Worm (Caenorhabditis elegans) whole organism, late embryonic: Measurements from ENCODE around the gene C35D10.5.

Experiments used
- F13H6.1 ChIP-seq: sonication (generic microtip); optimal IDR thresholded peaks from 2 replicates; lab custom pipeline; 2016; ENCODE audit warnings: missing genetic modification characterization, missing compliant biosample characterization
- K09A11.1 ChIP-seq: sonication (generic microtip); optimal IDR thresholded peaks from 2 replicates; lab custom pipeline; 2017; ENCODE audit warnings: antibody characterized with exemption, mild to moderate bottlenecking, missing genetic modification characterization, missing compliant biosample characterization; ENCODE audit not compliant: insufficient read depth
- T23F11.4 ChIP-seq: fragments of 200-800 bp; sonication (Bioruptor generic); optimal IDR thresholded peaks from 2 replicates; lab custom pipeline; 2018; ENCODE audit warnings: mild to moderate bottlenecking, missing genetic modification characterization, missing compliant biosample characterization
- ahr-1 ChIP-seq: sonication (generic microtip); optimal IDR thresholded peaks from 2 replicates; lab custom pipeline; 2016; ENCODE audit warnings: missing genetic modification characterization, missing compliant biosample characterization
- ceh-14 ChIP-seq: sonication (generic microtip); optimal IDR thresholded peaks from 2 replicates; lab custom pipeline; 2016; ENCODE audit warnings: missing genotype, missing genetic modification characterization, missing compliant biosample characterization
- ceh-2 ChIP-seq: sonication (generic microtip); optimal IDR thresholded peaks from 2 replicates; lab custom pipeline; 2016; ENCODE audit warnings: missing genotype, missing genetic modification characterization, missing compliant biosample characterization
- ceh-22 ChIP-seq: sonication (generic microtip); optimal IDR thresholded peaks from 2 replicates; lab custom pipeline; 2017; ENCODE audit warnings: missing biosample characterization, missing genetic modification characterization
- ceh-24 ChIP-seq: sonication (generic microtip); optimal IDR thresholded peaks from 2 replicates; lab custom pipeline; 2016; ENCODE audit warnings: mild to moderate bottlenecking, missing genetic modification characterization, missing compliant biosample characterization
- ceh-30 ChIP-seq: fragments of 150-350 bp; optimal IDR thresholded peaks from 2 replicates; lab custom pipeline; 2014; ENCODE audit warnings: missing biosample characterization, missing genetic modification characterization
- ceh-31 ChIP-seq: sonication (generic microtip); optimal IDR thresholded peaks from 2 replicates; lab custom pipeline; 2016; ENCODE audit warnings: missing genetic modification characterization, missing compliant biosample characterization
- ceh-48 ChIP-seq: sonication (generic microtip); optimal IDR thresholded peaks from 2 replicates; lab custom pipeline; 2016; ENCODE audit warnings: missing genetic modification characterization, inconsistent platforms, missing compliant biosample characterization
- elt-4 ChIP-seq: sonication (generic microtip); optimal IDR thresholded peaks from 2 replicates; lab custom pipeline; 2016; ENCODE audit warnings: missing genetic modification characterization, missing compliant biosample characterization
- eyg-1 ChIP-seq: sonication (generic microtip); optimal IDR thresholded peaks from 2 replicates; lab custom pipeline; 2016; ENCODE audit warnings: missing genotype, missing genetic modification characterization, missing compliant biosample characterization
- fax-1 ChIP-seq: sonication (generic microtip); optimal IDR thresholded peaks from 2 replicates; lab custom pipeline; 2016; ENCODE audit warnings: missing genotype, missing genetic modification characterization, missing compliant biosample characterization
- fkh-6 ChIP-seq: sonication (generic microtip); optimal IDR thresholded peaks from 2 replicates; lab custom pipeline; 2016; ENCODE audit warnings: missing genetic modification characterization, missing compliant biosample characterization
- gmeb-2 ChIP-seq: sonication (generic microtip); optimal IDR thresholded peaks from 2 replicates; lab custom pipeline; 2016; ENCODE audit warnings: missing genetic modification characterization, inconsistent platforms, missing compliant biosample characterization
- hlh-13 ChIP-seq: fragments of 200-800 bp; sonication (Bioruptor generic); optimal IDR thresholded peaks from 2 replicates; lab custom pipeline; 2018; ENCODE audit warnings: mild to moderate bottlenecking, missing genetic modification characterization, missing compliant biosample characterization
- hlh-30 ChIP-seq: sonication (generic microtip); optimal IDR thresholded peaks from 2 replicates; lab custom pipeline; 2017; ENCODE audit warnings: antibody characterized with exemption, missing genetic modification characterization, missing compliant biosample characterization; ENCODE audit not compliant: insufficient read depth
- hlh-6 ChIP-seq: sonication (generic microtip); optimal IDR thresholded peaks from 2 replicates; lab custom pipeline; 2016; ENCODE audit warnings: missing genotype, missing genetic modification characterization, missing compliant biosample characterization
- hlh-8 ChIP-seq: sonication (generic microtip); optimal IDR thresholded peaks from 2 replicates; lab custom pipeline; 2016; ENCODE audit warnings: missing genotype, missing genetic modification characterization, missing compliant biosample characterization
- lim-6 ChIP-seq: sonication (generic microtip); optimal IDR thresholded peaks from 2 replicates; lab custom pipeline; 2016; ENCODE audit warnings: missing genetic modification characterization, missing compliant biosample characterization
- lin-11 ChIP-seq: fragments of 200-800 bp; sonication (Bioruptor generic); optimal IDR thresholded peaks from 2 replicates; lab custom pipeline; 2018; ENCODE audit warnings: mild to moderate bottlenecking, missing genetic modification characterization, missing compliant biosample characterization
- nfya-1 ChIP-seq: sonication (generic microtip); optimal IDR thresholded peaks from 2 replicates; lab custom pipeline; 2017; ENCODE audit warnings: missing genetic modification characterization, mild to moderate bottlenecking, missing compliant biosample characterization, antibody characterized with exemption, moderate library complexity
- nhr-11 ChIP-seq: fragments of 150-350 bp; optimal IDR thresholded peaks from 2 replicates; lab custom pipeline; 2014; ENCODE audit warnings: missing biosample characterization, missing genetic modification characterization
- pag-3 ChIP-seq: sonication (generic microtip); optimal IDR thresholded peaks from 2 replicates; lab custom pipeline; 2016; ENCODE audit warnings: missing compliant biosample characterization, missing genetic modification characterization, borderline replicate concordance
- pat-9 ChIP-seq: fragments of 200-800 bp; sonication (Bioruptor generic); optimal IDR thresholded peaks from 2 replicates; lab custom pipeline; 2018; ENCODE audit warnings: mild to moderate bottlenecking, missing genetic modification characterization, moderate library complexity, missing compliant biosample characterization
- pax-1 ChIP-seq: fragments of 150-350 bp; optimal IDR thresholded peaks from 2 replicates; lab custom pipeline; 2014; ENCODE audit warnings: missing biosample characterization, missing genetic modification characterization
- pha-2 ChIP-seq: sonication (generic microtip); optimal IDR thresholded peaks from 2 replicates; lab custom pipeline; 2017; ENCODE audit warnings: mild to moderate bottlenecking, missing genetic modification characterization, missing compliant biosample characterization
- pha-4 ChIP-seq: fragments of 150-350 bp; optimal IDR thresholded peaks from 2 replicates; lab custom pipeline; 2018; ENCODE audit warnings: missing biosample characterization, missing genetic modification reagents, missing genetic modification characterization
- pros-1 ChIP-seq: fragments of 150-350 bp; optimal IDR thresholded peaks from 2 replicates; lab custom pipeline; 2014; ENCODE audit warnings: missing biosample characterization, missing genetic modification reagents, missing genetic modification characterization
- rnt-1 ChIP-seq: sonication (generic microtip); optimal IDR thresholded peaks from 2 replicates; lab custom pipeline; 2016; ENCODE audit warnings: missing genetic modification characterization, missing compliant biosample characterization
- sdc-2 ChIP-seq: sonication (generic microtip); optimal IDR thresholded peaks from 2 replicates; lab custom pipeline; 2016; ENCODE audit warnings: missing genotype, missing genetic modification characterization, missing compliant biosample characterization
- sox-4 ChIP-seq: sonication (generic microtip); optimal IDR thresholded peaks from 2 replicates; lab custom pipeline; 2017; ENCODE audit warnings: mild to moderate bottlenecking, missing genetic modification characterization, inconsistent platforms, missing compliant biosample characterization
- syd-9 ChIP-seq: sonication (generic microtip); optimal IDR thresholded peaks from 2 replicates; lab custom pipeline; 2016; ENCODE audit warnings: mild to moderate bottlenecking, missing genetic modification characterization, moderate library complexity, missing compliant biosample characterization
- tbx-2 ChIP-seq: sonication (generic microtip); optimal IDR thresholded peaks from 2 replicates; lab custom pipeline; 2016; ENCODE audit warnings: missing genetic modification characterization, missing compliant biosample characterization
- tbx-7 ChIP-seq: sonication (generic microtip); optimal IDR thresholded peaks from 2 replicates; lab custom pipeline; 2016; ENCODE audit warnings: missing genotype, missing genetic modification characterization, missing compliant biosample characterization
- unc-42 ChIP-seq: sonication (generic microtip); optimal IDR thresholded peaks from 2 replicates; lab custom pipeline; 2016; ENCODE audit warnings: missing genotype, missing genetic modification characterization, missing compliant biosample characterization
- unc-55 ChIP-seq: sonication (generic microtip); optimal IDR thresholded peaks from 2 replicates; lab custom pipeline; 2017; ENCODE audit warnings: missing biosample characterization, missing genetic modification reagents, missing genetic modification characterization
- zip-5 ChIP-seq: sonication (generic microtip); optimal IDR thresholded peaks from 2 replicates; lab custom pipeline; 2016; ENCODE audit warnings: missing genetic modification characterization, missing compliant biosample characterization

Gene C35D10.5

DNA sequence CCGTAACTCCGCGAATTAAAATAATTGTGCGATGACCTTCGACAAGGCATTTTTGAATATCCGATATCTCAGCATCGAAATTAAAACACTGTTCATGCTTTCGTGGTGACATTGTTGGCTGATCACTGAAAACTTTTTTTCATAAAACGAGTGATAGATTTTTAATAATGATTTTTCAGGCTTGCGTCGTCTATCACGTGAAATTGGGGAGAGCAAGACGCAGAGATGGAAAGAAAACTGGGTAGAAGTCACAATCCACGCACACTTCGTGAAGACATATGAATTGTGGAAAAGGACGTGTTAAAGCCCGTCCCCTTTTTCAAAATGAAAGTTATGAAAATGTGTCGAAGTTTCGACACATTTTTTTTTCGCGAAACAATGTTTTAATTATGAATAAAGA lies 12.4 kb upstream of the C35D10.5 start, which contains the start of gene nonu-1:
Gene nonu-1 (minus strand): TSS at position 169 of the 400 bp plus-strand sequence.
- TF ChIP-seq hlh-30 (tag; lab: Kevin White, UChicago): peak; percentile 81
- TF ChIP-seq syd-9 (tag; lab: Kevin White, UChicago): no peak
- TF ChIP-seq sdc-2 (tag; lab: Kevin White, UChicago): no peak

DNA sequence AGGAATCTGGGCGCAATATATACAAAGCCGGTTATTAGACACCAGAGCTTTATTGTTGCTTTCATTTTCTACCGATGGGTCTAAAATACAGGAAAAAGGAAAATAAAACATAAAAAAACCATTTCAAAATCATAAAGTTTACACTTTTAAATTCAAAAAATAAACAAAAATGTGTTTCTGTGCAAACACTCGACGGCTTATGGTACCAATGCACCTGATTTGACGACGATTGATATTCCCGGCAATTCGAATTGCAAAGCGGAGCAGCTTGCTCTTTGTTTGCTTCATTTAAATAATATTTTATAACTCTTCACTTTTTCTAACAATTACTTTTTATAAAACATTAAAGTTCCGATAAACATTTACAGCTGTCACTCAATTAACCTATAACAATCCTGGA lies 12.0 kb upstream of the C35D10.5 start, which contains the start of gene F26A1.1:
Gene F26A1.1 (plus strand): TSS at position 369 of the 400 bp plus-strand sequence.
- no peak for TF ChIP-seq ceh-31 (tag; lab: Kevin White, UChicago)
- no peak for TF ChIP-seq pat-9 (tag; lab: Kevin White, UChicago)
- no peak for TF ChIP-seq tbx-2
- TF ChIP-seq elt-4 (tag; lab: Kevin White, UChicago): no peak
- no peak for TF ChIP-seq sdc-2 (tag; lab: Kevin White, UChicago)
- TF ChIP-seq K09A11.1 (tag; lab: Kevin White, UChicago): no peak
- no peak for TF ChIP-seq ceh-30 (tag; lab: Kevin White, UChicago)
- TF ChIP-seq nfya-1 (tag; lab: Kevin White, UChicago): no peak

DNA sequence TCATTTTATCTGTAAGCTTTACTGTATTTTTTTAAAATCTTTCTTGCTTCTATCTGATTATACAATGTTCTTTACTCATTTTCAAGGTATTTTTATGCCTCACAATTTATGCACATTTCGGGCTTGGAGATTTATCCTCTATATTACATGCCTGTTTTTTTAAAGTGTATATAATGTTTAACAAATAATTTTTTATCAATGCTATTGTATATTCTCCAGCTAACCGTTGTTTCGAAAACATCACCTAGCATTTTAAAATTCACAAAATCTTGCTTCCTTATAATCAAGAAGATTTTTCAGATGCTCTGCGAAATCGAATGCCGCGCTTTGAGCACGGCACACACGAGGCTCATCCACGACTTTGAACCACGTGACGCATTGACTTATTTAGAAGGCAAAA lies 10.1 kb upstream of the C35D10.5 start, which contains the start of gene ced-4:
Gene ced-4 (plus strand): TSS at position 301 of the 400 bp plus-strand sequence.
- TF ChIP-seq zip-5 (tag; lab: Kevin White, UChicago) (no peak), sox-4 (tag; lab: Kevin White, UChicago) (no peak), lin-11 (tag; lab: Kevin White, UChicago) (no peak), F13H6.1 (tag; lab: Kevin White, UChicago) (no peak), pag-3 (no peak)

DNA sequence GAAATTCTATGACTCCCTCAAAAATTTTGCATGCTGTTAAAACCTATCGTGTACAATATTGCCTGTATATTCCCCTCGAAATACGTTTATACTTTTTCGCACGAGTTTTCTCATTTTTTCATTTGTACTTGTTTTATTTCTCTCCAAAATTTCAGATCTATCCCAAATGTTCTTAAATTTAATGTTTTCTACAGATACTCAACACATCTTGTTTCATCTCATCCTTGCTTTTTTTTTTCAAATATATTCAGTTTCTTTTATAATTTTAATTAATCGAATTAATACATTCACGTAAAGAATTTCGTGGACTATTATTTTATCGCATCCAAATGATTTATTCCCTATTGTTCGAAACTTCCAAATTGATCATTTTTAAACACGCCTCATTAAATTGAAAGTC lies 7.2 kb upstream of the C35D10.5 start, which contains the start of gene C35D10.8:
Gene C35D10.8 (plus strand): TSS at position 301 of the 400 bp plus-strand sequence.
- TF ChIP-seq unc-42 (tag; lab: Kevin White, UChicago): no peak
- TF ChIP-seq gmeb-2 (tag; lab: Kevin White, UChicago): no peak
- no peak for TF ChIP-seq T23F11.4 (GFP tag; lab: Kevin White, UChicago)
- TF ChIP-seq ceh-24: no peak
- TF ChIP-seq ceh-30 (tag; lab: Kevin White, UChicago): no peak
- TF ChIP-seq pha-4 (tag; lab: Kevin White, UChicago): no peak
- TF ChIP-seq eyg-1 (tag; lab: Kevin White, UChicago): no peak
- TF ChIP-seq pha-2 (tag; lab: Kevin White, UChicago): no peak
- no peak for TF ChIP-seq sox-4 (tag; lab: Kevin White, UChicago)

DNA sequence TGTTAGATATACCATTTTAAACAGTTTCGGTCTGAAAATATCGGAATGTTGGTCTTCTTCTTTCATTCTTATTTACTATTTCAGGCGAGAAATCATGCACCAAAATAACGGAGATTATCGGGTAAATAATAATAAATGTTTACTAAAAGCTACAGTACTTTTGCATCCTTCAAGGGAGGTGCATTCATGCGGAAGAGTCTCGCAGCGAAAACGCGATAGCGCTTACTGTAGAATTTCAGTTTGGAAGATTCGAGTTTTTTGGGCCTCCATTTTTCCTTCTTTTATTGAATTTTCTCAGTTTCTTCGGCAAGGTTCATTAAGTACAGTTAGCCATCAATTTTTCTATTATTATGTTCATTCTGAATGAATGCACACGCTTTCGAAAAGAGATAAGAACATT lies 6.0 kb upstream of the C35D10.5 start, which contains the start of gene C35D10.7:
Gene C35D10.7 (plus strand): TSS at position 85 of the 400 bp plus-strand sequence.
- TF ChIP-seq pax-1: no peak
- no peak for TF ChIP-seq pros-1 (tag; lab: Kevin White, UChicago)
- TF ChIP-seq ceh-2: no peak

DNA sequence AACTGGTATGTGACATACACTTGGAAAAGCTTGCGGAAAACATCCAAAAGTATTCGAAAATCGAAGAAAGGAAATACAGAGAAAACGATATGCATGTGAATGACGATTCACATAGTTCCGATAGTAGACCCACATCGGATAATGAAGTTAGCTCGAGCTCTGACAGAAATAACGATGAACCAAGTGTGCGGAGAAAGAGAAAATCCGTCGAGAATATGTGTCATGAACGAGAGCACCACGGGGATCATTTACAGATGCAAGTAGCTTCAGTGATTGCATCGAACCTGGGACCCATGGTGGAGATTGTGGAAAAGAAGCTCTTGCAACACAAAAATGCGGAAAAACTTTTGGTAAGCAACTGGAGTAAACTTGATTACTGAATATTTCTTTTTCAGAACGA lies 5.2 kb upstream of the C35D10.5 start:
- TF ChIP-seq ceh-22 (tag; lab: Kevin White, UChicago) (no peak), hlh-8 (no peak), fkh-6 (no peak), fax-1 (tag; lab: Kevin White, UChicago) (no peak), gmeb-2 (tag; lab: Kevin White, UChicago) (no peak), nhr-11 (tag; lab: Kevin White, UChicago) (no peak), ceh-48 (tag; lab: Kevin White, UChicago) (no peak), T23F11.4 (GFP tag; lab: Kevin White, UChicago) (no peak), tbx-7 (tag; lab: Kevin White, UChicago) (no peak), ceh-30 (tag; lab: Kevin White, UChicago) (no peak), syd-9 (tag; lab: Kevin White, UChicago) (no peak), hlh-6 (tag; lab: Kevin White, UChicago) (no peak), hlh-13 (no peak), ceh-14 (tag; lab: Kevin White, UChicago) (no peak), unc-42 (tag; lab: Kevin White, UChicago) (no peak), lim-6 (tag; lab: Kevin White, UChicago) (no peak), rnt-1 (tag; lab: Kevin White, UChicago) (no peak), ahr-1 (tag; lab: Kevin White, UChicago) (no peak), unc-55 (GFP tag; lab: Kevin White, UChicago) (no peak), pat-9 (tag; lab: Kevin White, UChicago) (no peak)
